Worm (Caenorhabditis elegans) whole organism, L4 larva: Measurements from ENCODE around the gene Y94H6A.3.

Experiments used
- D1046.2 ChIP-seq: fragments of 200-800 bp; sonication (Bioruptor generic); IDR thresholded peaks from 2 replicates; pipeline ENCODE4 v1.3.6; 2022; ENCODE audit warnings: missing genetic modification characterization, missing compliant biosample characterization
- F44E2.7 ChIP-seq: fragments of 200-800 bp; sonication (Bioruptor generic); IDR thresholded peaks from 2 replicates; pipeline ENCODE4 v2.1.2; 2022; ENCODE audit warnings: missing genetic modification characterization, missing compliant biosample characterization
- F49E8.2 ChIP-seq: sonication (generic microtip); optimal IDR thresholded peaks from 2 replicates; lab custom pipeline; 2016; ENCODE audit warnings: missing compliant biosample characterization, mild to moderate bottlenecking, missing genetic modification characterization, borderline replicate concordance
- T26A8.4 ChIP-seq: fragments of 200-800 bp; sonication (Bioruptor generic); IDR thresholded peaks from 2 replicates; pipeline ENCODE4 v1.3.6; 2022; ENCODE audit warnings: missing genetic modification characterization, missing compliant biosample characterization
- Y105C5A.15 ChIP-seq: fragments of 200-800 bp; sonication (Bioruptor generic); IDR thresholded peaks from 2 replicates; pipeline ENCODE4 v1.3.6; 2022; ENCODE audit warnings: missing genetic modification characterization, missing compliant biosample characterization
- Y48G9A.11 ChIP-seq: fragments of 200-800 bp; sonication (Bioruptor generic); IDR thresholded peaks from 2 replicates; pipeline ENCODE4 v1.3.6; 2022; ENCODE audit warnings: missing genetic modification reagents, missing genetic modification characterization, missing compliant biosample characterization
- Y75B8A.6 ChIP-seq: fragments of 200-800 bp; sonication (Bioruptor generic); IDR thresholded peaks from 2 replicates; pipeline ENCODE4 v1.3.6; 2022; ENCODE audit warnings: missing genetic modification reagents, missing genetic modification characterization, missing compliant biosample characterization
- ZK546.5 ChIP-seq, 2 experiments: sonication (generic microtip); optimal IDR thresholded peaks; 2 replicates each; lab custom pipeline; 2017; ENCODE audit warnings: missing biosample characterization in 2 of 2, missing genetic modification characterization in 2 of 2
- aha-1 ChIP-seq: fragments of 150-350 bp; peaks from one replicate; lab custom pipeline; 2014; ENCODE audit warnings: missing biosample characterization, missing genetic modification characterization
- arid-1 ChIP-seq: fragments of 200-800 bp; sonication (Bioruptor generic); conservative IDR thresholded peaks from 2 replicates; pipeline ENCODE4 v1.3.6; 2022; ENCODE audit warnings: missing genetic modification reagents, missing genetic modification characterization, missing compliant biosample characterization
- ceh-28 ChIP-seq: fragments of 150-350 bp; optimal IDR thresholded peaks from 2 replicates; lab custom pipeline; 2014; ENCODE audit warnings: missing biosample characterization, missing genetic modification reagents, missing genetic modification characterization
- ceh-32 ChIP-seq: sonication (generic microtip); optimal IDR thresholded peaks from 2 replicates; lab custom pipeline; 2016; ENCODE audit warnings: mild to moderate bottlenecking, missing genetic modification characterization, missing compliant biosample characterization; ENCODE audit not compliant: poor library complexity
- ceh-44 ChIP-seq: fragments of 200-800 bp; sonication (Bioruptor generic); IDR thresholded peaks from 2 replicates; pipeline ENCODE4 v1.3.6; 2022; ENCODE audit warnings: missing genetic modification reagents, missing genetic modification characterization, missing compliant biosample characterization
- ceh-62 ChIP-seq: sonication (generic microtip); optimal IDR thresholded peaks from 2 replicates; lab custom pipeline; 2017; ENCODE audit warnings: missing biosample characterization, missing genetic modification characterization
- ces-1 ChIP-seq: fragments of 150-350 bp; sonication (generic microtip); optimal IDR thresholded peaks from 4 replicates; lab custom pipeline; 2014; ENCODE audit warnings: missing biosample characterization, missing genetic modification reagents, missing genetic modification characterization
- cey-2 ChIP-seq: sonication (generic microtip); optimal IDR thresholded peaks from 3 replicates; lab custom pipeline; 2017; ENCODE audit warnings: missing genetic modification characterization, mild to moderate bottlenecking, missing compliant biosample characterization, antibody characterized with exemption, borderline replicate concordance; ENCODE audit not compliant: insufficient read depth
- daf-19 ChIP-seq: fragments of 200-800 bp; sonication (Bioruptor generic); conservative IDR thresholded peaks from 2 replicates; pipeline ENCODE4 v1.3.6; 2022; ENCODE audit warnings: missing genetic modification characterization, missing compliant biosample characterization
- dmd-9 ChIP-seq: fragments of 200-800 bp; sonication (Bioruptor generic); IDR thresholded peaks from 2 replicates; pipeline ENCODE4 v1.3.6; 2022; ENCODE audit warnings: missing genetic modification reagents, missing genetic modification characterization, missing compliant biosample characterization
- duxl-1 ChIP-seq: sonication (generic microtip); optimal IDR thresholded peaks from 2 replicates; lab custom pipeline; 2016; ENCODE audit warnings: mild to moderate bottlenecking, missing genetic modification characterization, moderate library complexity, missing compliant biosample characterization; ENCODE audit not compliant: poor library complexity
- dve-1 ChIP-seq: sonication (generic microtip); optimal IDR thresholded peaks from 2 replicates; lab custom pipeline; 2017; ENCODE audit warnings: antibody characterized with exemption, mild to moderate bottlenecking, missing genetic modification characterization, missing compliant biosample characterization; ENCODE audit not compliant: insufficient read depth
- egl-27 ChIP-seq: sonication (generic microtip); optimal IDR thresholded peaks from 3 replicates; lab custom pipeline; 2017; ENCODE audit warnings: missing biosample characterization, missing genetic modification reagents, missing genetic modification characterization
- gei-8 ChIP-seq: fragments of 200-800 bp; sonication (Bioruptor generic); optimal IDR thresholded peaks from 2 replicates; lab custom pipeline; 2018; ENCODE audit warnings: mild to moderate bottlenecking, missing genetic modification characterization, missing compliant biosample characterization
- hif-1 ChIP-seq, 2 experiments: sonication (generic microtip); optimal IDR thresholded peaks; 2 replicates each; lab custom pipeline; 2016 to 2017; ENCODE audit warnings: missing compliant biosample characterization in 2 of 2, missing genetic modification characterization in 2 of 2, missing genetic modification reagents in 2 of 2, missing genotype in 2 of 2, mild to moderate bottlenecking in 1 of 2
- hlh-30 ChIP-seq: sonication (generic microtip); optimal IDR thresholded peaks from 2 replicates; lab custom pipeline; 2017; ENCODE audit warnings: antibody characterized with exemption, mild to moderate bottlenecking, missing genetic modification characterization, missing compliant biosample characterization; ENCODE audit not compliant: insufficient read depth
- lim-7 ChIP-seq: fragments of 200-800 bp; sonication (Bioruptor generic); IDR thresholded peaks from 2 replicates; pipeline ENCODE4 v1.3.6; 2022; ENCODE audit warnings: missing genetic modification characterization, missing compliant biosample characterization
- lin-1 ChIP-seq: fragments of 200-800 bp; sonication (Bioruptor generic); IDR thresholded peaks from 2 replicates; pipeline ENCODE4 v1.3.6; 2022; ENCODE audit warnings: missing genetic modification reagents, missing genetic modification characterization, missing compliant biosample characterization
- lin-38 ChIP-seq: fragments of 200-800 bp; sonication (Bioruptor generic); IDR thresholded peaks from 2 replicates; pipeline ENCODE4 v1.3.6; 2022; ENCODE audit warnings: missing genetic modification reagents, missing genetic modification characterization, missing compliant biosample characterization
- lsy-2 ChIP-seq, 2 experiments: fragments of 150-350 bp in 1 of 2; sonication (generic microtip) in 1 of 2; optimal IDR thresholded peaks; 2 replicates each; lab custom pipeline; 2014 to 2017; ENCODE audit warnings: missing biosample characterization in 2 of 2, missing genetic modification characterization in 2 of 2
- madf-5 ChIP-seq, 2 experiments: fragments of 200-800 bp; sonication (Bioruptor generic); IDR thresholded peaks; 2 replicates each; pipeline ENCODE4 v1.3.6; 2022; ENCODE audit warnings: missing compliant biosample characterization in 2 of 2, missing genetic modification characterization in 2 of 2
- mdt-29 ChIP-seq: fragments of 200-800 bp; sonication (Bioruptor generic); IDR thresholded peaks from 2 replicates; pipeline ENCODE4 v1.3.6; 2022; ENCODE audit warnings: missing genetic modification reagents, missing genetic modification characterization, missing compliant biosample characterization
- mep-1 ChIP-seq: fragments of 150-350 bp; sonication (generic microtip); optimal IDR thresholded peaks from 3 replicates; lab custom pipeline; 2014; ENCODE audit warnings: missing biosample characterization, missing genetic modification characterization
- mxl-3 ChIP-seq: fragments of 200-800 bp; sonication (Bioruptor generic); optimal IDR thresholded peaks from 2 replicates; lab custom pipeline; 2018; ENCODE audit warnings: mild to moderate bottlenecking, missing genetic modification characterization, missing compliant biosample characterization
- nhr-10 ChIP-seq: fragments of 150-350 bp; optimal IDR thresholded peaks from 2 replicates; lab custom pipeline; 2014; ENCODE audit warnings: missing biosample characterization, missing genetic modification characterization
- nhr-11 ChIP-seq: fragments of 150-350 bp; optimal IDR thresholded peaks from 2 replicates; lab custom pipeline; 2014; ENCODE audit warnings: missing biosample characterization, missing genetic modification characterization
- nhr-111 ChIP-seq: fragments of 200-800 bp; sonication (Bioruptor generic); optimal IDR thresholded peaks from 2 replicates; lab custom pipeline; 2018; ENCODE audit warnings: mild to moderate bottlenecking, missing genetic modification characterization, missing compliant biosample characterization
- php-3 ChIP-seq: fragments of 200-800 bp; sonication (Bioruptor generic); IDR thresholded peaks from 2 replicates; pipeline ENCODE4 v1.3.6; 2022; ENCODE audit warnings: missing genetic modification reagents, missing genetic modification characterization, missing compliant biosample characterization
- rbr-2 ChIP-seq: sonication (generic microtip); optimal IDR thresholded peaks from 2 replicates; lab custom pipeline; 2016; ENCODE audit warnings: missing genotype, missing genetic modification characterization, missing compliant biosample characterization
- set-16 ChIP-seq: fragments of 200-800 bp; sonication (Bioruptor generic); IDR thresholded peaks from 2 replicates; pipeline ENCODE4 v1.3.6; 2022; ENCODE audit warnings: missing genetic modification reagents, missing genetic modification characterization, missing compliant biosample characterization
- snpc-4 ChIP-seq: fragments of 150-350 bp; optimal IDR thresholded peaks from 2 replicates; lab custom pipeline; 2014; ENCODE audit warnings: missing biosample characterization, missing genetic modification characterization
- spr-1 ChIP-seq: sonication (generic microtip); optimal IDR thresholded peaks from 2 replicates; lab custom pipeline; 2016; ENCODE audit warnings: mild to moderate bottlenecking, missing genetic modification characterization, missing compliant biosample characterization
- tra-1 ChIP-seq: fragments of 200-800 bp; sonication (Bioruptor generic); IDR thresholded peaks from 2 replicates; pipeline ENCODE4 v1.3.6; 2022; ENCODE audit warnings: missing genetic modification reagents, missing genetic modification characterization, missing compliant biosample characterization
- vab-7 ChIP-seq: fragments of 200-800 bp; sonication (Bioruptor generic); IDR thresholded peaks from 2 replicates; pipeline ENCODE4 v1.3.6; 2022; ENCODE audit warnings: missing genetic modification reagents, missing genetic modification characterization, missing compliant biosample characterization
- zag-1 ChIP-seq: fragments of 150-350 bp; optimal IDR thresholded peaks from 2 replicates; lab custom pipeline; 2014; ENCODE audit warnings: missing biosample characterization, missing genetic modification characterization
- zip-11 ChIP-seq: fragments of 200-800 bp; sonication (Bioruptor generic); IDR thresholded peaks from 2 replicates; pipeline ENCODE4 v1.3.6; 2022; ENCODE audit warnings: missing genetic modification characterization, missing compliant biosample characterization
- zip-2 ChIP-seq: fragments of 150-350 bp; optimal IDR thresholded peaks from 2 replicates; lab custom pipeline; 2014; ENCODE audit warnings: missing biosample characterization, missing genetic modification characterization
- ztf-11 ChIP-seq: fragments of 150-350 bp; optimal IDR thresholded peaks from 2 replicates; lab custom pipeline; 2014; ENCODE audit warnings: missing biosample characterization, missing genetic modification characterization
- ztf-7 ChIP-seq: fragments of 150-350 bp; optimal IDR thresholded peaks from 2 replicates; lab custom pipeline; 2014; ENCODE audit warnings: missing biosample characterization, missing genetic modification characterization

Y94H6A.3 gene

DNA sequence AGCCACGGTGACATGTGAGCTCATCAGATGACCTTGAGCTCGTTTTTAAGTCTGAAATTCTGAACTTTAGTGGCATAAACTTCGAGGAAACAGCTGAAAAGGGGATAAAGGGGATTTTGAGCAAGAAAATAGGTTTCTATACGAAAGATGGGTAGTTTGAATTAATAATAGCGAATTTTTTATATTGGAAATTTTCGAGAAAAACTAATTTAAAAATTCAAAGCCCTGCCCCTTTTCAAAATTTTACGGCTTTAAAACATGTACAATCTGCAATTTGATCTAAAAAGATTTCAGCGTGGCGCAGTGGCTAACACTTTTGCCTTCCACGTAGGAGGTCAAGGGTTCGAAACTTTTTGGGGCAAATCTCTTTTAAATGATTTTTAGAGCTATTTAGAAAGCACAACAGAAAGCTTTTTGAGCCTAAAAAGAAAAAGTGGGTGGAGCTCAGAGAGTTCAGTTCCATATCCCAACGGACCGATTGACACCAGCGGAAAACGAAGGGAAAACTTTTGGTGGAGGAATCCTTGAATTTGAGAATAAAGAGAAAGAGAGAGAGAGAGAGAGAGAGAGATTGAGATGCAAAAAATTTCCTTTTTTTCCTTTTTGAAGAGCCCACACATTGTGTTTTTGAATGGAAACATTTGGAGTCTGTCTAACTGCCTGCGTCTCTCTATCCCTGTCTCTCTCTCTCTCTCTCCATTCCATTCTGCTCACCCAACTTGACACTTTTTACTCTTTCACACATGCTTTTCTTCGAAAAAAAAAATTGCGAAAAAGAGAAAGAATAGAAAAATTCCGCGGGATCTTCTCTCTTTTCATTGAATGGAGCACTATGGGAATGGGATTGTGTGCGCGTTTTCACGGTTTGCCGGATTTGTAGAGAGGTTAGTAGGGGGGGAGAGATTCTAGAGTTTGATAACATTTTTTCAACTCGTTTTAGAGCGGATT is 12.1 kb upstream of the Y94H6A.3 start, which contains the start of gene Y69A2AR.31 (continued):
- TF ChIP-seq ceh-32 (tag; lab: Kevin White, UChicago) (no peak), T26A8.4 (no peak), lin-1 (GFP tag; lab: Robert Waterston, UW) (no peak), tra-1 (GFP tag; lab: Robert Waterston, UW) (0 out of 2 replicates have a peak, but pooled peaks have one; percentile 54), arid-1 (GFP tag; lab: Robert Waterston, UW) (peak; percentile 72; the same call in 1 of the 2 replicates), cey-2 (no peak), Y48G9A.11 (GFP tag; lab: Robert Waterston, UW) (peak; percentile 76), spr-1 (tag; lab: Kevin White, UChicago) (peak; percentile 6), set-16 (GFP tag; lab: Robert Waterston, UW) (no peak), lim-7 (peak; percentile 80), D1046.2 (GFP tag; lab: Robert Waterston, UW) (0 out of 2 replicates have a peak, but pooled peaks have one; percentile 64), zip-11 (GFP tag; lab: Robert Waterston, UW) (no peak), lsy-2 (tag; optimal IDR thresholded peaks at IDR 0.05; lab: Kevin White, UChicago) (no peak), snpc-4 (tag; lab: Kevin White, UChicago) (no peak), ZK546.5 (tag; optimal IDR thresholded peaks at IDR 0.05; lab: Kevin White, UChicago) (no peak), aha-1 (peak; percentile 95), egl-27 (tag; lab: Kevin White, UChicago) (no peak), php-3 (GFP tag; lab: Robert Waterston, UW) (0 out of 2 replicates have a peak, but pooled peaks have one; percentile 42), F49E8.2 (tag; lab: Kevin White, UChicago) (no peak), ceh-44 (GFP tag; lab: Robert Waterston, UW) (no peak), dve-1 (tag; lab: Kevin White, UChicago) (no peak)
- TF ChIP-seq, all 104 proteins: peak for 31

- peak; percentile 75 for TF ChIP-seq lin-38
- TF ChIP-seq ztf-11 (tag; lab: Kevin White, UChicago) = no peak
- no peak for TF ChIP-seq ceh-62 (tag; lab: Kevin White, UChicago)
- TF ChIP-seq nhr-11 (tag; lab: Kevin White, UChicago) = no peak
- TF ChIP-seq nhr-10 (tag; lab: Kevin White, UChicago) = no peak
- TF ChIP-seq Y105C5A.15 = peak; percentile 70; the same call in 1 of the 2 replicates
- TF ChIP-seq ztf-7 = no peak
- TF ChIP-seq vab-7 (GFP tag; lab: Robert Waterston, UW) = peak; percentile 61; the same call in 1 of the 2 replicates
- no peak for TF ChIP-seq ces-1 (GFP tag; lab: Kevin White, UChicago)
- TF ChIP-seq duxl-1 (tag; lab: Kevin White, UChicago) = no peak
- peak; percentile 70 for TF ChIP-seq daf-19
- no peak for TF ChIP-seq mep-1 (tag; lab: Kevin White, UChicago)
- TF ChIP-seq zip-11 (GFP tag; lab: Robert Waterston, UW) = 0 out of 2 replicates have a peak, but pooled peaks have one; percentile 44
- TF ChIP-seq mdt-29 (GFP tag; lab: Robert Waterston, UW) = 0 out of 2 replicates have a peak, but pooled peaks have one; percentile 38
- TF ChIP-seq mxl-3 (GFP tag; lab: Kevin White, UChicago) = no peak
- TF ChIP-seq ceh-32 (tag; lab: Kevin White, UChicago) = no peak
- TF ChIP-seq zag-1 (tag; lab: Kevin White, UChicago) = no peak
- no peak for TF ChIP-seq nhr-111
- TF ChIP-seq dmd-9 (GFP tag; lab: Robert Waterston, UW) = 0 out of 2 replicates have a peak, but pooled peaks have one; percentile 52
- TF ChIP-seq rbr-2 (tag; lab: Kevin White, UChicago) = no peak
- TF ChIP-seq F44E2.7 = peak; percentile 91
- peak; percentile 32; the same call in 1 of the 2 replicates for TF ChIP-seq Y75B8A.6
- no peak for TF ChIP-seq ZK546.5 (tag; optimal IDR thresholded peaks at IDR 0.05; lab: Kevin White, UChicago)
- TF ChIP-seq hif-1 (tag; optimal IDR thresholded peaks at IDR 0.05; lab: Kevin White, UChicago) = no peak
- no peak for TF ChIP-seq lsy-2 (tag; optimal IDR thresholded peaks at IDR 0.05; lab: Kevin White, UChicago)
- TF ChIP-seq zip-2 (tag; lab: Kevin White, UChicago) = no peak
- no peak for TF ChIP-seq hlh-30
- TF ChIP-seq snpc-4 (tag; lab: Kevin White, UChicago) = no peak
- peak; percentile 36 to 42; a peak in 1 of 4 replicates for TF ChIP-seq madf-5 (GFP tag; IDR thresholded peaks at IDR 0.05; lab: Robert Waterston, UW)
- TF ChIP-seq ceh-28 = no peak
- TF ChIP-seq gei-8 = peak; percentile 57
Observed at ce11 chrIV:2664901-2665201, 11.5 kb upstream of the Y94H6A.3 start.
